Worm (Caenorhabditis elegans) whole organism, L4/young adult: ENCODE results near the gene T07D1.3.

ENCODE experiments used
- W03F9.2 ChIP-seq: fragments of 150-350 bp; optimal IDR thresholded peaks from 2 replicates; lab custom pipeline; 2014; ENCODE audit warnings: missing biosample characterization, missing genetic modification characterization
- dao-5 ChIP-seq: sonication (generic microtip); optimal IDR thresholded peaks from 2 replicates; lab custom pipeline; 2016; ENCODE audit warnings: missing genotype, missing genetic modification characterization, moderate library complexity, missing compliant biosample characterization
- him-1 ChIP-seq: sonication (generic microtip); optimal IDR thresholded peaks from 2 replicates; lab custom pipeline; 2016; ENCODE audit warnings: missing genotype, missing genetic modification reagents, missing genetic modification characterization, missing compliant biosample characterization

Gene T07D1.3

DNA sequence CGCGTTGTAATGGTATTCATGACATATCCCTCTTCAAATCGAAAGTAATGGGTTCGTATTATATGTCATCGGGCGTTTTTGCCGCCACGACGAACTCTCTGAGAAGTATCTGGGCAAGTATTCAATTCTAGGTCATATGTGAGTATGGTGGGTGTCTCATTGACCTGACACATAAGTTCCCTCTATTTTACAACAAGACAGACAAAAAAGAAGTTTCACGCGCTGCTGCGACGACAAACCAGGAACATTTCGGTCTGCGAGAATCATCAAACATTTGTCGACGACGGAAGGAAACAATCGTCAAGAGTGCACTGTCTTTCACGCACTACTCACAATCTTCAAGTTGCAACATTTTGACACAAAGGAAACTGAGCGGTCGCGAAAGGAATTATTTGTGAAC is 17.9 kb downstream of the T07D1.3 start:
- TF ChIP-seq dao-5 (tag; lab: Kevin White, UChicago) (no peak), him-1 (tag; lab: Kevin White, UChicago) (no peak), W03F9.2 (no peak)

ce11 chrX:2422123-2422522 is 21.1 kb downstream of the T07D1.3 start:
- TF ChIP-seq him-1 (tag; lab: Kevin White, UChicago) (no peak), dao-5 (tag; lab: Kevin White, UChicago) (no peak), W03F9.2 (no peak)

DNA sequence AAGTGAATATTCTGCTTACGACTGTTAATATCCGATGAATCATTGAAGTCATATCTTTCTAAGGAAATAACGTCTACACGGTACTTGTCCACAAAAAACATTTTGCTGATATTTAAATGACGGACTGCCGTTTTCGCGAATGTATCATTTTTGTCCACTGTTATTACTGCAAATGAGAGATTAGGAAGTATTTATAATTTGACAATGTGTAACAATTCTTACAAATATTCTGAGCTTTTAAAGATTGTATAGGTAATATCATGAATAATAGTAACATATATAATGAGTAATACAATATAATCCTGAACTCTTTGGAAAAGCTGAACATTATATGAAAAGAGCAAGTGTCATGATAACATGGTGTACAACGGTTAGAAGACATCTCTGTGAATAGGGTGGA is 23.4 kb downstream of the T07D1.3 start, which contains the start of gene glr-7:
Gene glr-7 (minus strand): TSS at position 101 of the 400 bp plus-strand sequence.
- no peak for TF ChIP-seq W03F9.2
- no peak for TF ChIP-seq him-1 (tag; lab: Kevin White, UChicago)
- TF ChIP-seq dao-5 (tag; lab: Kevin White, UChicago): no peak

DNA sequence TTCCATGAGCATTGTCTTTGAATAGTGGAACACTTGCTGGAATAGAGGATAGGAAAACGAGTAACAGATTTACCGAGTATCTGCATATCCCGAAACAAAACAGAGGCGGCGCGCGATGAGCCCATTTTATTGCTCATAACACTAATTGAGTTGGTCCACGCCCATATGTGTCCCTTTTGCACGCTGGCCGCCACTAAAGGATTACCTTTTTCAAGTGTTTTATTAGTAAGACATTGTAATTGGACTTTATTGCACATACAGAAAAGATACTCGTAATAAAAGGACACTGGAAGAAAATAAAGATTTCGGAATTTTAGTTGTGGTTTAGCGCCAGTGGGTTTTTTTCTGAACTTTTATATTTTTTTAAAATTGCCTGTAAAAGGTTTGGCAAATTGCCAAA is 29.9 kb downstream of the T07D1.3 start, which contains the start of gene hlh-15:
Gene hlh-15 (minus strand): TSS at position 101 of the 400 bp plus-strand sequence.
- TF ChIP-seq dao-5 (tag; lab: Kevin White, UChicago) (no peak), W03F9.2 (no peak), him-1 (tag; lab: Kevin White, UChicago) (no peak)

ce11 chrX:2410978-2411377 is 32.2 kb downstream of the T07D1.3 start:
- TF ChIP-seq him-1 (tag; lab: Kevin White, UChicago) (no peak), W03F9.2 (no peak), dao-5 (tag; lab: Kevin White, UChicago) (no peak)

ce11 chrX:2409243-2409741 is 33.9 kb downstream of the T07D1.3 start, which contains the start of the genes C43H6.12 and trpp-12:
TSS of gene C43H6.12 (plus strand) at chrX:2409607.
TSS of gene trpp-12 (plus strand) at chrX:2409691.
- TF ChIP-seq him-1 (tag; lab: Kevin White, UChicago) (no peak), dao-5 (tag; lab: Kevin White, UChicago) (no peak), W03F9.2 (no peak)

DNA sequence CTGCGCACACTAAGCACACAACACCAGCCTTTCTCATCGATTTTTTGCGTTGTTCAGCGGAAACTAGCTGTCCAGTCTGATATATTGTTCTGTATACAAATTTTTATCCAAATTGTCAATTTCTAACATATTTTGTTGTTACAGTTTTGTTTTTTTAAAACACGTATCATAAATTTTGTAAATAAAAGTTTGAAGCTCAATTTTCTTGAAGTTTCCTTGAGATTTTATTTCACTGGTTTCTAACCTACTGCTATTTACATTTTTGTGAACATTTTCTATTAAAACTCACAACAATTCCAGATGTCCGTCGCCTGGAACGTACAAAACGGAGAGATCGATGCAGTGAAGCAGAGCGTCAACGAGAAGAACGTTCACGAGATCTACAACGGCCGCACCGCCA is 36.0 kb downstream of the T07D1.3 start, which contains the start of gene mtpn-1:
Gene mtpn-1 (plus strand): TSS at position 301 of the 400 bp plus-strand sequence.
- TF ChIP-seq W03F9.2 (no peak), dao-5 (tag; lab: Kevin White, UChicago) (no peak), him-1 (tag; lab: Kevin White, UChicago) (no peak)

- TF ChIP-seq dao-5 (tag; lab: Kevin White, UChicago): no peak
- TF ChIP-seq W03F9.2: no peak
- TF ChIP-seq him-1 (tag; lab: Kevin White, UChicago): no peak
Observed at ce11 chrX:2403724-2404123, 39.5 kb downstream of the T07D1.3 start, which contains the start of gene C43H6.4. TSS of gene C43H6.4 (plus strand) at chrX:2404024.

- TF ChIP-seq dao-5 (tag; lab: Kevin White, UChicago) (no peak), W03F9.2 (no peak), him-1 (tag; lab: Kevin White, UChicago) (peak; percentile 6)
Observed at ce11 chrX:2401883-2402282, 41.3 kb downstream of the T07D1.3 start, which contains the start of gene dhhc-9. TSS of gene dhhc-9 (minus strand) at chrX:2402036.

- TF ChIP-seq dao-5 (tag; lab: Kevin White, UChicago) (no peak), him-1 (tag; lab: Kevin White, UChicago) (no peak), W03F9.2 (no peak)
Observed at ce11 chrX:2394983-2395382, 48.2 kb downstream of the T07D1.3 start, which contains the start of gene C43H6.6. TSS of gene C43H6.6 (plus strand) at chrX:2395283.
